Fruit fly (Drosophila melanogaster): ENCODE measurements around the gene Usp32.

The Usp32 gene

DNA sequence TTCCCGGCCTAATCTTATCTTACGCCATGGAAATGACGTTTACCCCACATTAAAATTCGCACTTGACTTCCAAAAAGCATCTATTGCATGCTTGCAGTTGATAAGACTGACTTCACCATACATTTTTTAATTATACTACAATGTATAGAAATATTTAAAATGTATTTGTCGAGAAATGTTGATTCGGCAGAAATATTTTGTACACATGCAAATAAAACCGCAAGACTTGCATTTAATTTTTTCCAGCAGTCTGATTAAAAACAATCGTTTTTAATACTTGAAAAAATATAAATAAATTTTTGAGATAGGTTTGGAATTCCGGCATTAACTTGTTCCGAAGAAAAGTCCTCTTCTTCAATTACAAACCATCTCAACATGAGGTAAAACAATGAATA lies 25.0 kb upstream of the Usp32 start:
- peak in 1 of 2 experiments; percentile 34 for TF ChIP-seq Pdp1 (GFP tag; optimal IDR thresholded peaks at IDR 0.05)
- TF ChIP-seq Fer1 (GFP tag; optimal IDR thresholded peaks at IDR 0.05) = no peak

DNA sequence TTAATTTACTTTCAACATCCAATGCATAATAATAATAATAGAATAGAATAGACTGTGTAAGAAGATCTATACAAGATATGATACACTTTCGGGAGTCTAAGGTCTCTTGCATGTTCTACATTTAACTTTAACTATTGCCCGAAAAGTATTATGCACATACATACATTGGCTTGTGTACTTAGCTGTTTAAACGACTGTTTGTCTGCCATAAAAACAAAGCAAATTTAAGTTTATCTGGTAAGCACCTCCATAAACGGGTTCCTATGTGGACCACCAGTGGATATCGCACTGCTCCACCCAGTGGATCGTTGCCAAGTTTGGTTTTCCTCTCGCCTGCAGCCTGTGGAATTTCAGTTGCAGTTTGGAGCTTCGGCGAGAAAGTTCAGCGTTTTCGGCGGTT lies 24.0 kb upstream of the Usp32 start:
- TF ChIP-seq maf-S (GFP tag; optimal IDR thresholded peaks at IDR 0.05) = no peak
- no peak for TF ChIP-seq dpn (GFP tag; optimal IDR thresholded peaks at IDR 0.05)
- TF ChIP-seq lola (GFP tag; optimal IDR thresholded peaks at IDR 0.05) = no peak
- no peak for TF ChIP-seq ato (GFP tag; IDR thresholded peaks at IDR 0.05; ENCODE audit: partially characterized antibody)
- TF ChIP-seq CG2889 (GFP tag; IDR thresholded peaks at IDR 0.05) = no peak
- TF ChIP-seq fd102C (GFP tag; optimal IDR thresholded peaks at IDR 0.05) = no peak
- peak; percentile 11 for TF ChIP-seq gsb-n (tag; optimal IDR thresholded peaks at IDR 0.05)
- TF ChIP-seq CG6791 (GFP tag; IDR thresholded peaks at IDR 0.05; ENCODE audit: partially characterized antibody) = no peak
- no peak for TF ChIP-seq ssp (GFP tag; IDR thresholded peaks at IDR 0.05)
- no peak for TF ChIP-seq pzg (GFP tag; optimal IDR thresholded peaks at IDR 0.05)
- no peak for TF ChIP-seq kni (GFP tag; optimal IDR thresholded peaks at IDR 0.05)
- no peak for TF ChIP-seq Kr (GFP tag; optimal IDR thresholded peaks at IDR 0.05)
- TF ChIP-seq Dfd (GFP tag; optimal IDR thresholded peaks at IDR 0.05) = no peak
- TF ChIP-seq CG18262 (tag; optimal IDR thresholded peaks at IDR 0.05) = no peak
- TF ChIP-seq CG11560 (tag; IDR thresholded peaks at IDR 0.05) = no peak
- TF ChIP-seq mam (GFP tag; optimal IDR thresholded peaks at IDR 0.05) = no peak
- TF ChIP-seq CG2678 (tag; optimal IDR thresholded peaks at IDR 0.05) = peak; percentile 46
- no peak for TF ChIP-seq Myb (GFP tag; optimal IDR thresholded peaks at IDR 0.05)
- TF ChIP-seq lbe (GFP tag; optimal IDR thresholded peaks at IDR 0.05) = no peak
- TF ChIP-seq Elba2 (GFP tag; optimal IDR thresholded peaks at IDR 0.05) = no peak
- TF ChIP-seq CG30020 (tag; optimal IDR thresholded peaks at IDR 0.05) = no peak
- TF ChIP-seq Tbp (GFP tag; optimal IDR thresholded peaks at IDR 0.05) = no peak
- no peak for TF ChIP-seq CG8388 (GFP tag; optimal IDR thresholded peaks at IDR 0.05)
- no peak for TF ChIP-seq CG9932 (GFP tag; IDR thresholded peaks at IDR 0.05)
- no peak for TF ChIP-seq CG15601 (tag; optimal IDR thresholded peaks at IDR 0.05)
- TF ChIP-seq CG1529 (GFP tag; optimal IDR thresholded peaks at IDR 0.05) = no peak
- TF ChIP-seq CG10431 (GFP tag; optimal IDR thresholded peaks at IDR 0.05) = no peak
- TF ChIP-seq mirr (GFP tag; optimal IDR thresholded peaks at IDR 0.05) = peak; percentile 59
- no peak for TF ChIP-seq nerfin-1 (tag; optimal IDR thresholded peaks at IDR 0.05)
- no peak for TF ChIP-seq CG10543 (GFP tag; optimal IDR thresholded peaks at IDR 0.05)
- TF ChIP-seq CG15011 (GFP tag; optimal IDR thresholded peaks at IDR 0.05) = no peak
- no peak for TF ChIP-seq gcm2 (GFP tag; optimal IDR thresholded peaks at IDR 0.05)
- TF ChIP-seq pnt (GFP tag; optimal IDR thresholded peaks at IDR 0.05) = no peak
- no peak for TF ChIP-seq zen (tag; optimal IDR thresholded peaks at IDR 0.05)
- no peak for TF ChIP-seq CG17328 (GFP tag; IDR thresholded peaks at IDR 0.05)
- TF ChIP-seq CG6813 (GFP tag; optimal IDR thresholded peaks at IDR 0.05) = peak; percentile 49
- no peak for TF ChIP-seq ci (GFP tag; IDR thresholded peaks at IDR 0.05)
- TF ChIP-seq yki (optimal IDR thresholded peaks at IDR 0.05) = no peak
- no peak for TF ChIP-seq CG5245 (GFP tag; optimal IDR thresholded peaks at IDR 0.05)
- no peak for TF ChIP-seq ac (GFP tag; optimal IDR thresholded peaks at IDR 0.05)
- no peak for TF ChIP-seq CG8765 (GFP tag; IDR thresholded peaks at IDR 0.05)
- TF ChIP-seq Oaz (GFP tag; IDR thresholded peaks at IDR 0.05) = no peak
- no peak for TF ChIP-seq CG14965 (GFP tag; optimal IDR thresholded peaks at IDR 0.05; ENCODE audit: borderline replicate concordance)
- no peak for TF ChIP-seq Rfx (GFP tag; IDR thresholded peaks at IDR 0.05)
- no peak for TF ChIP-seq luna (GFP tag; optimal IDR thresholded peaks at IDR 0.05)
- TF ChIP-seq ranshi (GFP tag; IDR thresholded peaks at IDR 0.05) = no peak; the same call in 1 of the 2 replicates
- no peak for TF ChIP-seq CG6254 (GFP tag; optimal IDR thresholded peaks at IDR 0.05)
- no peak for TF ChIP-seq chm (GFP tag; IDR thresholded peaks at IDR 0.05)

Measured in whole organism, embryonic.